Worm (Caenorhabditis elegans) whole organism, late embryonic: ENCODE measurements around the gene C44H9.6.

Experiments
- ceh-6 ChIP-seq: fragments of 200-800 bp; sonication (Bioruptor generic); optimal IDR thresholded peaks from 2 replicates; lab custom pipeline; 2018; ENCODE audit warnings: mild to moderate bottlenecking, missing genetic modification characterization, missing compliant biosample characterization
- elt-2 ChIP-seq: sonication (generic microtip); optimal IDR thresholded peaks from 2 replicates; lab custom pipeline; 2016; ENCODE audit warnings: missing genetic modification reagents, missing genetic modification characterization, missing compliant biosample characterization
- gmeb-2 ChIP-seq: sonication (generic microtip); optimal IDR thresholded peaks from 2 replicates; lab custom pipeline; 2016; ENCODE audit warnings: missing genetic modification characterization, inconsistent platforms, missing compliant biosample characterization
- hlh-8 ChIP-seq: sonication (generic microtip); optimal IDR thresholded peaks from 2 replicates; lab custom pipeline; 2016; ENCODE audit warnings: missing genotype, missing genetic modification characterization, missing compliant biosample characterization
- madf-2 ChIP-seq: sonication (generic microtip); optimal IDR thresholded peaks from 2 replicates; lab custom pipeline; 2017; ENCODE audit warnings: missing genetic modification characterization, missing compliant biosample characterization
- nfya-1 ChIP-seq: sonication (generic microtip); optimal IDR thresholded peaks from 2 replicates; lab custom pipeline; 2017; ENCODE audit warnings: missing genetic modification characterization, mild to moderate bottlenecking, missing compliant biosample characterization, antibody characterized with exemption, moderate library complexity
- nhr-11 ChIP-seq: fragments of 150-350 bp; optimal IDR thresholded peaks from 2 replicates; lab custom pipeline; 2014; ENCODE audit warnings: missing biosample characterization, missing genetic modification characterization
- nhr-232 ChIP-seq: sonication (generic microtip); optimal IDR thresholded peaks from 2 replicates; lab custom pipeline; 2016; ENCODE audit warnings: missing genetic modification characterization, missing compliant biosample characterization
- pha-4 ChIP-seq: fragments of 150-350 bp; optimal IDR thresholded peaks from 2 replicates; lab custom pipeline; 2018; ENCODE audit warnings: missing biosample characterization, missing genetic modification reagents, missing genetic modification characterization
- pqm-1 ChIP-seq: sonication (generic microtip); optimal IDR thresholded peaks from 2 replicates; lab custom pipeline; 2016; ENCODE audit warnings: missing genetic modification characterization, missing compliant biosample characterization
- sdc-2 ChIP-seq: sonication (generic microtip); optimal IDR thresholded peaks from 2 replicates; lab custom pipeline; 2016; ENCODE audit warnings: missing genotype, missing genetic modification characterization, missing compliant biosample characterization
- syd-9 ChIP-seq: sonication (generic microtip); optimal IDR thresholded peaks from 2 replicates; lab custom pipeline; 2016; ENCODE audit warnings: mild to moderate bottlenecking, missing genetic modification characterization, moderate library complexity, missing compliant biosample characterization
- tbx-7 ChIP-seq: sonication (generic microtip); optimal IDR thresholded peaks from 2 replicates; lab custom pipeline; 2016; ENCODE audit warnings: missing genotype, missing genetic modification characterization, missing compliant biosample characterization
- ttx-3 ChIP-seq: sonication (generic microtip); optimal IDR thresholded peaks from 2 replicates; lab custom pipeline; 2016; ENCODE audit warnings: missing genetic modification reagents, missing genetic modification characterization, missing compliant biosample characterization

DNA sequence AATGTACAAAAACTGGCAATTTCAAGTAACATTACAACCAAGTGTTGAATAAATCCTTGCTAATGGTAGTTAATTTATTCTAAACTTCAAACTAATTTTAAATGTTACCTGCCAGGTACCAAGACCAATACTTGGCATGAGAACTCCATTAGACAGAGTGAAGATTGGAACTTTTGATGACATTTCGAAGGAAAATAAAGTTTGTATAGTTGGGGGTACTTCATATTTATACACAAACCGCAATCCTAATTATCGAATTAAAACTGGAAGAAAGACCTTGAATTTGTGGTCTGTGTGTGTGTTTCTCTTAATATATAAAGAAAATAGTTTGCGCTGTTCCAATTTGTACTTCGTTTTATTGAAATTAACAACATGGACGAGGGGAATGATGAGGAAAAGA lies 35.3 kb downstream of the C44H9.6 start, which contains the start of gene ZC443.1:
- TF ChIP-seq pqm-1 (no peak), madf-2 (tag; lab: Kevin White, UChicago) (no peak), gmeb-2 (no peak), pha-4 (no peak), sdc-2 (tag; lab: Kevin White, UChicago) (no peak), ttx-3 (tag; lab: Kevin White, UChicago) (no peak), syd-9 (no peak), nhr-232 (tag; lab: Kevin White, UChicago) (no peak), elt-2 (tag; lab: Kevin White, UChicago) (no peak), hlh-8 (tag; lab: Kevin White, UChicago) (no peak), nhr-11 (no peak), ceh-6 (GFP tag; lab: Kevin White, UChicago) (no peak), tbx-7 (no peak), nfya-1 (no peak)
